Worm (Caenorhabditis elegans) whole organism, L3 larva: ENCODE data around the gene smu-2.

Experiments
- eor-1 ChIP-seq, 2 experiments: fragments of 150-350 bp; optimal IDR thresholded peaks; 2 replicates each; lab custom pipeline; 2014 to 2018; ENCODE audit warnings: missing biosample characterization in 2 of 2, missing genetic modification characterization in 2 of 2
- unc-62 ChIP-seq: fragments of 150-350 bp; sonication (generic microtip); optimal IDR thresholded peaks from 4 replicates; lab custom pipeline; 2014; ENCODE audit warnings: missing biosample characterization, missing genetic modification reagents, missing genetic modification characterization

DNA sequence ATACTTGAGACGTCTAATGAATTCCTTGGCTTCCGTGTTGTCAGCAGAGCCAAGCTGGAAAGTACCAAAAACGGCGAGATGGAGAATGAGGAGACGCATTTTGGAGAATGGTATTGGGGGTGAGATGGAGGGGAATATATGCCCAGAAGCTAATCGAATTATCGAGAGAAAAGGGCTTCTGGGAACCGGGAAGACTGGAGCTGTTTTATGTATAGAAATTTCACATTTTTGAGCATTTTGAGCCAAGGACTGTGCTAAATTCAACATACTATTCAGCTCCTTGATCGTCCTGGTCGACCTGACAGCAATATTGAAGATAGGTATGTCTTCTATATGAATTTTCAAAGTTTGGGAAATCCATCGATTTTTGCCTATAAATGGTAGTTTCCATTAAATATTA lies 22.2 kb upstream of the smu-2 start, which contains the start of gene C16C8.7:
- TF ChIP-seq eor-1 (tag; optimal IDR thresholded peaks at IDR 0.05; lab: Kevin White, UChicago) (no peak), unc-62 (GFP tag; lab: Kevin White, UChicago) (no peak)
